Worm (Caenorhabditis elegans): ENCODE results near the gene romo-1.

The romo-1 gene

DNA sequence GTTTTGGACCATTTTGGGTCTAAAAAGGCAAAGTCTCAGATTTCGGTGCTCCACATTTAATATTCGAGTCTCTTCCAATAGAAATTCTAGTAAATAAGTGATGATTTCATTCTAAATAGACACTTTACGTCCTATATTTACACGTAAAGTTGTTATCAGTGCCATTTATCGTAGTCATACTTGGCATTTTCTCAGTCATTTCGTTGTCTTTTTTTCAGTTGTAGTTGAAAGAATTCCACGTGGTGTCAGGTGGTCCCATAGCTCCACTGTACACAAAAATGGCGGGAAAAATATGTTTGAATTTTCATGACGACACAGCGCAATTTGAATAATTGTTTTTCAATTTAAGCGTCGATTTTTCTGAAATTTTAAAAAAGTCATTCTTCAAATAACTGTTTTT is 47.3 kb downstream of the romo-1 start:
- TF ChIP-seq med-1 (GFP tag; optimal IDR thresholded peaks at IDR 0.05; ENCODE audit: insufficient read depth) (no peak), ztf-23 (GFP tag; IDR thresholded peaks at IDR 0.05) (no peak), ztf-29 (GFP tag; IDR thresholded peaks at IDR 0.05) (no peak), T22C8.4 (GFP tag; IDR thresholded peaks at IDR 0.05) (no peak), ref-1 (GFP tag; conservative IDR thresholded peaks at IDR 0.05) (no peak), klf-2 (GFP tag; conservative IDR thresholded peaks at IDR 0.05) (no peak), tab-1 (GFP tag; IDR thresholded peaks at IDR 0.05) (no peak), flt-1 (GFP tag; IDR thresholded peaks at IDR 0.05) (no peak)

DNA sequence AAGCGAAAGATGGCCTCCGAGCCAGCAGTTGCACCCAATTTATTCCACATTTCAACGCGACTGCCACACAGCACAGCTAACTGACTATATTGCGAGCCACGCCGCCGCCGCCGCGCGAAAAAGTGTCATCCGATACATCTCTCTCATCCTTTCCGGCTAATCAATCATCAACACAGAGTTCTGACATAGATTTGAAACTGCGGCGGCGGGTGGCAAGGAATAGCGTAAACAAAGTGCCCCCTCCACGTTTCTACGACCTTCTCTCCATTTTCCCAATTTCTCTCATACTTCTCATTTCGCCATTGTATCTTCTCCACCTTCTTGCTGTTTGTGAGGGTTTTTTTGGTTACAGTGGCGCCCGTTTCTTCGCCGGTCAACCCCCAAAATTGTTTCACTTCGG is 48.3 kb downstream of the romo-1 start:
- TF ChIP-seq med-1 (GFP tag; optimal IDR thresholded peaks at IDR 0.05; ENCODE audit: insufficient read depth) = no peak
- TF ChIP-seq klf-2 (GFP tag; conservative IDR thresholded peaks at IDR 0.05) = no peak
- no peak for TF ChIP-seq T22C8.4 (GFP tag; IDR thresholded peaks at IDR 0.05)
- TF ChIP-seq flt-1 (GFP tag; IDR thresholded peaks at IDR 0.05) = no peak
- TF ChIP-seq ztf-23 (GFP tag; IDR thresholded peaks at IDR 0.05) = no peak
- TF ChIP-seq cog-1 (tag; optimal IDR thresholded peaks at IDR 0.05) = no peak
- no peak for TF ChIP-seq ref-1 (GFP tag; conservative IDR thresholded peaks at IDR 0.05)
- no peak for TF ChIP-seq ztf-29 (GFP tag; IDR thresholded peaks at IDR 0.05)
- no peak for TF ChIP-seq tab-1 (GFP tag; IDR thresholded peaks at IDR 0.05)

DNA sequence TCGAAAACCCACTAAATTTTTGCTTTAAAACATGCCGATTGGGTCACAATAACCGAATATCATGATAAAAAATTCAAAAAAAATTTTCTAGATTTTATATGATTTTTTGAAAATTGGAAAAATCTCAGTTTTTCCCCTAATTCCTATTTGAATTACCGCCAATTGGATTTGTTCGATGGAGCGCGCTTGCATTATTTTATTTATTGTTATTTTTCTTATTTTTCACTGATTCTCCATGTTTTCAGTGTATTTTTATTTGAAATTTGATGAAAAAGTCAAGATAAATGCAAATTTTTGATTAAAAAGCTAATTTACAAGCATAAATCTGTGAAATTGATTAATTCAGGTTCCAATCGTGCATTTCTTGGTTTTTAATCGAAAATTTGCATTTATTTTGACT is 49.6 kb downstream of the romo-1 start:
- TF ChIP-seq med-1 (GFP tag; optimal IDR thresholded peaks at IDR 0.05; ENCODE audit: insufficient read depth) (no peak), cog-1 (tag; optimal IDR thresholded peaks at IDR 0.05) (no peak), ref-1 (GFP tag; conservative IDR thresholded peaks at IDR 0.05) (no peak), ztf-23 (GFP tag; IDR thresholded peaks at IDR 0.05) (no peak), flt-1 (GFP tag; IDR thresholded peaks at IDR 0.05) (no peak), tab-1 (GFP tag; IDR thresholded peaks at IDR 0.05) (no peak)
